Fruit fly (Drosophila melanogaster) whole organism, embryonic: Measurements from ENCODE around the gene CG4017.

Experiments used
- Atf-2 ChIP-seq: fragments of 200-800 bp; sonication (Bioruptor generic); optimal IDR thresholded peaks from 2 replicates; lab custom pipeline; 2016; ENCODE audit warnings: missing biosample characterization, missing genetic modification characterization
- Awh ChIP-seq: fragments of 200-800 bp; sonication (Bioruptor generic); IDR thresholded peaks from 2 replicates; pipeline ENCODE4, ENCODE4 v1.3.6; 2022; ENCODE audit warnings: missing biosample characterization, missing genetic modification characterization
- BEAF-32 ChIP-seq: fragments of 200-800 bp; sonication (Bioruptor generic); optimal IDR thresholded peaks from 3 replicates; lab custom pipeline; 2017; ENCODE audit warnings: missing biosample characterization, missing genetic modification characterization, mild to moderate bottlenecking, moderate library complexity, missing genetic modification reagents
- Bdp1 ChIP-seq: fragments of 200-800 bp; sonication (Bioruptor generic); optimal IDR thresholded peaks from 3 replicates; lab custom pipeline; 2016; ENCODE audit warnings: missing biosample characterization, missing genetic modification characterization
- C15 ChIP-seq: fragments of 200-800 bp; sonication (Bioruptor generic); IDR thresholded peaks from 3 replicates; pipeline ENCODE4 v1.3.6; 2022; ENCODE audit warnings: missing biosample characterization, missing genetic modification characterization
- CG1024 ChIP-seq: fragments of 200-800 bp; sonication (Bioruptor generic); IDR thresholded peaks from 2 replicates; pipeline ENCODE4 v1.3.6; 2022; ENCODE audit warnings: missing biosample characterization, missing genetic modification characterization
- CG11093 ChIP-seq: fragments of 200-800 bp; sonication (Bioruptor generic); IDR thresholded peaks from 3 replicates; pipeline ENCODE4 v1.3.6; 2022; ENCODE audit warnings: missing biosample characterization, missing genetic modification characterization
- CG11398 ChIP-seq: fragments of 200-800 bp; sonication (Bioruptor generic); optimal IDR thresholded peaks from 2 replicates; lab custom pipeline; 2016; ENCODE audit warnings: missing biosample characterization, missing genetic modification characterization
- CG11456 ChIP-seq: fragments of 200-800 bp; sonication (Bioruptor generic); IDR thresholded peaks from 3 replicates; pipeline ENCODE4 v1.3.6; 2022; ENCODE audit warnings: missing biosample characterization, missing genetic modification characterization
- CG11504 ChIP-seq: fragments of 200-800 bp; sonication (Bioruptor generic); optimal IDR thresholded peaks from 3 replicates; lab custom pipeline; 2019; ENCODE audit warnings: missing biosample characterization, mild to moderate bottlenecking, missing genetic modification characterization, moderate library complexity
- CG12071 ChIP-seq: fragments of 200-800 bp; sonication (Bioruptor generic); optimal IDR thresholded peaks from 3 replicates; lab custom pipeline; 2018; ENCODE audit warnings: missing biosample characterization, mild to moderate bottlenecking, missing genetic modification characterization
- CG13287 ChIP-seq: fragments of 200-800 bp; sonication (Bioruptor generic); IDR thresholded peaks from 2 replicates; pipeline ENCODE4 v1.3.6; 2022; ENCODE audit warnings: missing biosample characterization, missing genetic modification characterization; ENCODE audit not compliant: partially characterized antibody
- CG13424 ChIP-seq: fragments of 200-800 bp; sonication (Bioruptor generic); optimal IDR thresholded peaks from 2 replicates; lab custom pipeline; 2019; ENCODE audit warnings: missing biosample characterization, mild to moderate bottlenecking, missing genetic modification characterization, moderate library complexity
- CG15601 ChIP-seq: fragments of 200-800 bp; sonication (Bioruptor generic); optimal IDR thresholded peaks from 3 replicates; lab custom pipeline; 2019; ENCODE audit warnings: missing biosample characterization, mild to moderate bottlenecking, missing genetic modification characterization, moderate library complexity
- CG1602 ChIP-seq: fragments of 200-800 bp; sonication (Bioruptor generic); optimal IDR thresholded peaks from 3 replicates; lab custom pipeline; 2016; ENCODE audit warnings: missing biosample characterization, missing genetic modification characterization
- CG17829 ChIP-seq: fragments of 200-800 bp; optimal IDR thresholded peaks from 2 replicates; lab custom pipeline; 2019; ENCODE audit warnings: missing biosample characterization, mild to moderate bottlenecking, missing genetic modification characterization, moderate library complexity
- CG17912 ChIP-seq: fragments of 200-800 bp; sonication (Bioruptor generic); optimal IDR thresholded peaks from 2 replicates; lab custom pipeline; 2018; ENCODE audit warnings: missing biosample characterization, mild to moderate bottlenecking, missing genetic modification characterization
- CG18476 ChIP-seq: fragments of 200-800 bp; sonication (Bioruptor generic); optimal IDR thresholded peaks from 2 replicates; lab custom pipeline; 2016; ENCODE audit warnings: missing biosample characterization, mild to moderate bottlenecking, missing genetic modification characterization
- CG34376 ChIP-seq: fragments of 200-800 bp; sonication (Bioruptor generic); optimal IDR thresholded peaks from 2 replicates; lab custom pipeline; 2018; ENCODE audit warnings: missing biosample characterization, mild to moderate bottlenecking, missing genetic modification characterization
- CG6765 ChIP-seq: fragments of 200-800 bp; sonication (Bioruptor generic); optimal IDR thresholded peaks from 3 replicates; lab custom pipeline; 2017; ENCODE audit warnings: missing biosample characterization, mild to moderate bottlenecking, missing genetic modification characterization
- CG7556 ChIP-seq: fragments of 200-800 bp; sonication (Bioruptor generic); optimal IDR thresholded peaks from 2 replicates; lab custom pipeline; 2017; ENCODE audit warnings: missing biosample characterization, mild to moderate bottlenecking, missing genetic modification characterization
- CG7745 ChIP-seq: fragments of 200-800 bp; sonication (Bioruptor generic); optimal IDR thresholded peaks from 2 replicates; lab custom pipeline; 2018; ENCODE audit warnings: missing biosample characterization, mild to moderate bottlenecking, missing genetic modification characterization, moderate library complexity
- CG7963 ChIP-seq: fragments of 200-800 bp; sonication (Bioruptor generic); IDR thresholded peaks from 3 replicates; pipeline ENCODE4 v1.3.6; 2022; ENCODE audit warnings: missing biosample characterization, missing genetic modification characterization; ENCODE audit not compliant: partially characterized antibody
- CG9727 ChIP-seq: fragments of 200-800 bp; sonication (Bioruptor generic); optimal IDR thresholded peaks from 3 replicates; lab custom pipeline; 2017; ENCODE audit warnings: missing biosample characterization, mild to moderate bottlenecking, missing genetic modification characterization
- CG9932 ChIP-seq: fragments of 200-800 bp; sonication (Bioruptor generic); IDR thresholded peaks from 2 replicates; pipeline ENCODE4 v1.3.6; 2022; ENCODE audit warnings: missing biosample characterization, missing genetic modification characterization
- Ets97D ChIP-seq: fragments of 200-800 bp; sonication (Bioruptor generic); optimal IDR thresholded peaks from 3 replicates; lab custom pipeline; 2016; ENCODE audit warnings: missing biosample characterization, missing genetic modification characterization
- H2.0 ChIP-seq: fragments of 200-800 bp; sonication (Bioruptor generic); IDR thresholded peaks from 2 replicates; pipeline ENCODE4 v1.3.6; 2022; ENCODE audit warnings: missing biosample characterization, missing genetic modification characterization
- Lim3 ChIP-seq: fragments of 200-800 bp; sonication (Bioruptor generic); IDR thresholded peaks from 2 replicates; pipeline ENCODE4 v1.3.6; 2022; ENCODE audit warnings: missing biosample characterization, missing genetic modification characterization
- Poxn ChIP-seq: fragments of 200-800 bp; sonication (Bioruptor generic); IDR thresholded peaks from 2 replicates; pipeline ENCODE4 v1.3.6; 2022; ENCODE audit warnings: missing biosample characterization, missing genetic modification characterization
- Xrp1 ChIP-seq: fragments of 200-800 bp; sonication (Bioruptor generic); IDR thresholded peaks from 2 replicates; pipeline ENCODE4 v1.3.6; 2022; ENCODE audit warnings: missing biosample characterization, missing genetic modification characterization
- bsh ChIP-seq, 2 experiments: fragments of 200-800 bp; sonication (Bioruptor generic); optimal IDR thresholded peaks; 2 replicates each; lab custom pipeline; 2017 to 2018; ENCODE audit warnings: mild to moderate bottlenecking in 2 of 2, missing biosample characterization in 2 of 2, missing genetic modification characterization in 2 of 2, moderate library complexity in 1 of 2
- crol ChIP-seq: fragments of 200-800 bp; sonication (Bioruptor generic); IDR thresholded peaks from 2 replicates; pipeline ENCODE4 v1.3.6; 2022; ENCODE audit warnings: missing biosample characterization, missing genetic modification characterization
- fu2 ChIP-seq: fragments of 200-800 bp; sonication (Bioruptor generic); optimal IDR thresholded peaks from 2 replicates; lab custom pipeline; 2016; ENCODE audit warnings: missing biosample characterization, missing genetic modification characterization
- gce ChIP-seq: fragments of 200-800 bp; sonication (Bioruptor generic); IDR thresholded peaks from 3 replicates; pipeline ENCODE4 v1.3.6; 2022; ENCODE audit warnings: missing biosample characterization, missing genetic modification characterization
- gro ChIP-seq: fragments of 200-800 bp; sonication (Bioruptor generic); optimal IDR thresholded peaks from 2 replicates; lab custom pipeline; 2016; ENCODE audit warnings: missing biosample characterization, missing genetic modification characterization
- gsb-n ChIP-seq: fragments of 200-800 bp; sonication (Bioruptor generic); optimal IDR thresholded peaks from 3 replicates; lab custom pipeline; 2018; ENCODE audit warnings: missing biosample characterization, mild to moderate bottlenecking, missing genetic modification characterization
- h ChIP-seq: fragments of >200 bp; optimal IDR thresholded peaks from 2 replicates; lab custom pipeline; 2017
- lbe ChIP-seq: fragments of 200-800 bp; sonication (Bioruptor generic); optimal IDR thresholded peaks from 2 replicates; lab custom pipeline; 2016; ENCODE audit warnings: missing biosample characterization, mild to moderate bottlenecking, missing genetic modification characterization
- lilli ChIP-seq: fragments of 200-800 bp; sonication (Bioruptor generic); optimal IDR thresholded peaks from 3 replicates; lab custom pipeline; 2016; ENCODE audit warnings: missing biosample characterization, missing genetic modification characterization
- mam ChIP-seq: fragments of 200-800 bp; sonication (Bioruptor generic); optimal IDR thresholded peaks from 3 replicates; lab custom pipeline; 2016; ENCODE audit warnings: missing biosample characterization, missing genetic modification characterization
- mld ChIP-seq: fragments of 200-800 bp; sonication (Bioruptor generic); IDR thresholded peaks from 3 replicates; pipeline ENCODE4 v1.3.6; 2022; ENCODE audit warnings: missing biosample characterization, missing genetic modification characterization; ENCODE audit not compliant: partially characterized antibody
- pb ChIP-seq: fragments of 200-800 bp; sonication (Bioruptor generic); optimal IDR thresholded peaks from 3 replicates; lab custom pipeline; 2016; ENCODE audit warnings: missing biosample characterization, missing genetic modification characterization
- pros ChIP-seq: fragments of 200-800 bp; sonication (Bioruptor generic); optimal IDR thresholded peaks from 3 replicates; lab custom pipeline; 2019; ENCODE audit warnings: missing biosample characterization, mild to moderate bottlenecking, missing genetic modification characterization, moderate library complexity
- ranshi ChIP-seq: fragments of 200-800 bp; sonication (Bioruptor generic); IDR thresholded peaks from 2 replicates; pipeline ENCODE4 v1.3.6; 2022; ENCODE audit warnings: missing biosample characterization, missing genetic modification characterization
- run ChIP-seq: fragments of 200-800 bp; sonication (Bioruptor generic); optimal IDR thresholded peaks from 3 replicates; lab custom pipeline; 2018; ENCODE audit warnings: missing biosample characterization, mild to moderate bottlenecking, missing genetic modification characterization
- schlank ChIP-seq: fragments of 200-800 bp; sonication (Bioruptor generic); optimal IDR thresholded peaks from 2 replicates; lab custom pipeline; 2018; ENCODE audit warnings: missing biosample characterization, mild to moderate bottlenecking, missing genetic modification characterization
- sima ChIP-seq: fragments of 200-800 bp; sonication (Bioruptor generic); optimal IDR thresholded peaks from 2 replicates; lab custom pipeline; 2016; ENCODE audit warnings: missing biosample characterization, missing genetic modification characterization
- sna ChIP-seq: fragments of 200-800 bp; sonication (Bioruptor generic); IDR thresholded peaks from 2 replicates; pipeline ENCODE4 v1.3.6; 2022; ENCODE audit warnings: missing biosample characterization, missing genetic modification characterization; ENCODE audit not compliant: partially characterized antibody
- tap ChIP-seq: fragments of 200-800 bp; optimal IDR thresholded peaks from 3 replicates; lab custom pipeline; 2019; ENCODE audit warnings: missing biosample characterization, mild to moderate bottlenecking, missing genetic modification characterization, moderate library complexity
- tup ChIP-seq: fragments of 200-800 bp; sonication (Bioruptor generic); optimal IDR thresholded peaks from 2 replicates; lab custom pipeline; 2016; ENCODE audit warnings: missing biosample characterization, mild to moderate bottlenecking, missing genetic modification characterization, moderate library complexity

The CG4017 gene

DNA sequence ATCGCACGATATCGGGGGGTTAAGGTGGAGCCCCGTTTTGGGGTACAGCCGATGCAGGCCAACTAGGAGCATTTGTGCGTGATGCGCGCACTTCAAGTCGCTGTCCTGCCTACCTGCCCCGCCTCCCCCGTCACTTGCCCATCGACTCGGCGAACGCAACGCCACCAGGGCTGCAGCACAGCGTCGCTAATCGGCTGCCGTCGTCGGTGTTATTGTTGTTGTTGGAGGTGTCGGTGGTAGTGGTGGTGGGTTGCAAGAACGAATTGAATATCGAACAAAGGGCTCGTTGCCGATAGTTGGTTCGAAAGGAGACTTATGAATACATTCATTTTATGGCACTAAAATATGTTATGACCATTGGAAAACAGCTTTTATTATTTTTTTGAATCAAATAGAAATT lies 8.0 kb upstream of the CG4017 start (continued):
- TF ChIP-seq Atf-2 (no peak), BEAF-32 (peak; percentile 91), fu2 (GFP tag; lab: Kevin White, UChicago) (peak; percentile 63), gro (peak; percentile 11), ranshi (GFP tag; lab: Robert Waterston, UW) (peak; percentile 53; the same call in 1 of the 2 replicates), CG9932 (peak; percentile 92), mam (GFP tag; lab: Kevin White, UChicago) (peak; percentile 71), gce (GFP tag; lab: Robert Waterston, UW) (no peak), CG17912 (GFP tag; lab: Kevin White, UChicago) (peak; percentile 65), gsb-n (tag; lab: Kevin White, UChicago) (peak; percentile 99), lbe (GFP tag; lab: Kevin White, UChicago) (peak; percentile 25), CG11504 (tag; lab: Kevin White, UChicago) (no peak), sima (no peak), pb (peak; percentile 48)
- TF ChIP-seq, all 482 proteins: peak for 301

DNA sequence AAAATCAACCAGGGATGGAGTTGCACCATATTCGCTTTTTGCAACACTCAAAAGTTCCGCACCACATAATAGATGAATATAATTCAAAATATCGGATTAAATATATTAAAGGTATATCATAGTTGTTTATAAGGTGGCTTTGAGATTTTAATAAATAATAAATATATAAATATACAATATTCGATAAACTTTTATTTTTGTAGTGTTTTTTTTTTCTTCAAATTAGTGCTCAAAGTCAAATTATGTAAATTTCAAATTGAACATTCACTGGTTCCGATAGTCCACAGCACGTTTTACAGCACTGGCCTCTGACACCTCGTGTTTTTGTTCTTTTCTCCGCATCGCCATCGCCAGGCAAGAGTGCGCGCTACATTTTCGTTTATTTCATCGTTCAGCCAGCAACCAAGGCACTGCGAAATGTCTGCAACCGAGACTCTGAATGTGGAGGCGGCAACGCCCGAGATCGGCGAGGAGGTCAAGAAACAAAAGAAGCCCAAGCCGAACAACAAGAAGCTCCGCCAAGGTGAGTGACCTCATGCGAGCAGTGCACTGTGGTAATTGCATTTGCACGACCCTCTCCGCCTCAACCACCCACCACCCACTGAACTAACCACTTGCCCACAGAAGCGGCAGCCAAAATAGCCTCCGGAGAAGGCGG lies 3.5 kb upstream of the CG4017 start, which contains the start of the genes Taf11 and und:
Gene Taf11 (minus strand): TSS at position 51 of the 658 bp plus-strand sequence.
Gene und (plus strand): TSS at position 158 of the 658 bp plus-strand sequence.
- no peak for TF ChIP-seq CG11398 (GFP tag; lab: Kevin White, UChicago)
- no peak for TF ChIP-seq CG7963
- TF ChIP-seq Ets97D = no peak
- TF ChIP-seq CG11093 (GFP tag; lab: Robert Waterston, UW) = no peak
- no peak for TF ChIP-seq mld (GFP tag; lab: Robert Waterston, UW)
- no peak for TF ChIP-seq CG17829 (tag; lab: Kevin White, UChicago)
- TF ChIP-seq CG1024 = no peak
- no peak for TF ChIP-seq CG18476
- no peak for TF ChIP-seq C15 (GFP tag; lab: Robert Waterston, UW)
- TF ChIP-seq h (lab: Kevin White, UChicago) = no peak
- TF ChIP-seq CG15601 (tag; lab: Kevin White, UChicago) = no peak
- TF ChIP-seq CG13424 = peak; percentile 47
- no peak for TF ChIP-seq CG1602 (GFP tag; lab: Kevin White, UChicago)
- no peak for TF ChIP-seq tap (tag; lab: Kevin White, UChicago)
- TF ChIP-seq pros = no peak
- no peak for TF ChIP-seq CG34376 (GFP tag; lab: Kevin White, UChicago)
- no peak for TF ChIP-seq tup
- TF ChIP-seq Lim3 (GFP tag; lab: Robert Waterston, UW) = no peak
- peak; percentile 28; the same call in 1 of the 2 replicates for TF ChIP-seq Xrp1 (GFP tag; lab: Robert Waterston, UW)
- TF ChIP-seq run (tag; lab: Kevin White, UChicago) = no peak
- TF ChIP-seq CG11456 (GFP tag; lab: Robert Waterston, UW) = no peak
- peak; percentile 51 for TF ChIP-seq CG9727 (GFP tag; lab: Kevin White, UChicago)
- no peak for TF ChIP-seq schlank
- no peak for TF ChIP-seq CG6765 (GFP tag; lab: Kevin White, UChicago)
- TF ChIP-seq Awh = no peak
- no peak for TF ChIP-seq CG12071 (GFP tag; lab: Kevin White, UChicago)
- TF ChIP-seq CG7556 (GFP tag; lab: Kevin White, UChicago) = no peak
- peak; percentile 75 for TF ChIP-seq CG13287 (GFP tag; lab: Robert Waterston, UW)
- peak; percentile 23 for TF ChIP-seq lilli (GFP tag; lab: Kevin White, UChicago)
- no peak for TF ChIP-seq CG7745 (tag; lab: Kevin White, UChicago)
- peak; percentile 71; the same call in 1 of the 2 replicates for TF ChIP-seq sna (GFP tag; lab: Robert Waterston, UW)
- TF ChIP-seq crol (GFP tag; lab: Robert Waterston, UW) = no peak
- TF ChIP-seq H2.0 (GFP tag; lab: Robert Waterston, UW) = no peak
- no peak for TF ChIP-seq bsh (GFP tag; optimal IDR thresholded peaks at IDR 0.05; lab: Kevin White, UChicago)
- TF ChIP-seq Poxn (GFP tag; lab: Robert Waterston, UW) = no peak
- no peak for TF ChIP-seq Bdp1
